Worm (Caenorhabditis elegans) whole organism, early embryonic: ENCODE measurements around the gene str-148.
"Not testable (repeated sequence)": the region's sequence is repeated elsewhere in the genome, so short reads cannot be mapped to it uniquely, and the experiment has no call there.

ENCODE experiments used
- ama-1 ChIP-seq: fragments of 150-350 bp; optimal IDR thresholded peaks from 2 replicates; lab custom pipeline; 2014
- hmbx-1 ChIP-seq: sonication (generic microtip); optimal IDR thresholded peaks from 2 replicates; lab custom pipeline; 2016; ENCODE audit warnings: mild to moderate bottlenecking, missing genetic modification characterization, missing compliant biosample characterization
- pes-1 ChIP-seq: fragments of 200-800 bp; sonication (Bioruptor generic); IDR thresholded peaks from 2 replicates; pipeline ENCODE4 v1.3.6; 2022; ENCODE audit warnings: missing genetic modification reagents, missing genetic modification characterization, missing compliant biosample characterization
- tbx-37 ChIP-seq: fragments of 200-800 bp; sonication (Bioruptor generic); conservative IDR thresholded peaks from 2 replicates; pipeline ENCODE4 v1.3.6; 2022; ENCODE audit warnings: missing genetic modification reagents, missing genetic modification characterization, missing compliant biosample characterization

DNA sequence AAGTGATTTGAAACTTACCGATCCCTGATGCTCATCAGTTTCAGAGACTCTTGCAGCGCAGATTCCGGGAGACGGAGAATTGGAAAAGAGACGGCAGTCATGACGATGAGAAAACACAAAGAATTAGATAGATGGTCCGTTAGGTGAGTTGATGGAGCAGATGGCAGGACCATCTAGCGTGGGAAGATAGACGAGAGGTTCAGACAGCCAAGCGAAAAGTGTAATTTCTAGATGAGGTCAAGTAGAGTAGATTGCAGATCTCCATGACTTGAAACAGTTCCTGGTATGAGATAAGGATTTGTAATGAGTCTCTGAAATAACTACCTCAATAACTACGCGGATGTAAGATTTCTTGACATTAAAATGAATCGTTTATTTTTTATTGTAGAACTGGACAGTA, 49.7 kb upstream of the str-148 start, which contains the start of gene F45D11.11:
- TF ChIP-seq hmbx-1; ama-1; tbx-37 (GFP tag; lab: Robert Waterston, UW); pes-1 (GFP tag; lab: Robert Waterston, UW): not testable (repeated sequence)
